Fruit fly (Drosophila melanogaster) whole organism, embryonic: ENCODE data around the gene lectin-28C.

ENCODE experiments used
- Adf1 ChIP-seq: fragments of 200-800 bp; sonication (Bioruptor generic); IDR thresholded peaks from 2 replicates; pipeline ENCODE4 v1.3.6; 2022; ENCODE audit warnings: missing biosample characterization, missing genetic modification characterization
- Aef1 ChIP-seq: fragments of 200-800 bp; sonication (Bioruptor generic); IDR thresholded peaks from 3 replicates; pipeline ENCODE4 v1.3.6; 2022; ENCODE audit warnings: missing biosample characterization, missing genetic modification characterization
- Antp ChIP-seq: fragments of 200-800 bp; sonication (Bioruptor generic); optimal IDR thresholded peaks from 3 replicates; lab custom pipeline; 2016; ENCODE audit warnings: missing biosample characterization, missing genetic modification characterization
- CG11093 ChIP-seq: fragments of 200-800 bp; sonication (Bioruptor generic); IDR thresholded peaks from 3 replicates; pipeline ENCODE4 v1.3.6; 2022; ENCODE audit warnings: missing biosample characterization, missing genetic modification characterization
- CG12744 ChIP-seq: fragments of 200-800 bp; sonication (Bioruptor generic); optimal IDR thresholded peaks from 2 replicates; lab custom pipeline; 2016; ENCODE audit warnings: missing biosample characterization, missing genetic modification characterization
- CG13123 ChIP-seq: fragments of 200-800 bp; sonication (Bioruptor generic); optimal IDR thresholded peaks from 2 replicates; lab custom pipeline; 2016; ENCODE audit warnings: missing biosample characterization, missing genetic modification characterization
- CG14014 ChIP-seq: fragments of 200-800 bp; sonication (Bioruptor generic); IDR thresholded peaks from 2 replicates; pipeline ENCODE4 v1.3.6; 2022; ENCODE audit warnings: missing biosample characterization, missing genetic modification characterization
- CG15514 ChIP-seq: fragments of 200-800 bp; sonication (Bioruptor generic); optimal IDR thresholded peaks from 3 replicates; lab custom pipeline; 2017; ENCODE audit warnings: missing biosample characterization, missing genetic modification characterization, mild to moderate bottlenecking, moderate library complexity, missing genetic modification reagents
- CG16779 ChIP-seq: fragments of 200-800 bp; sonication (Bioruptor generic); IDR thresholded peaks from 2 replicates; pipeline ENCODE4 v1.3.6; 2022; ENCODE audit warnings: missing biosample characterization, missing genetic modification characterization
- CG16813 ChIP-seq: fragments of 200-800 bp; sonication (Bioruptor generic); IDR thresholded peaks from 3 replicates; pipeline ENCODE4 v1.3.6; 2022; ENCODE audit warnings: missing biosample characterization, missing genetic modification characterization; ENCODE audit not compliant: partially characterized antibody
- CG17186 ChIP-seq: fragments of 200-800 bp; sonication (Bioruptor generic); optimal IDR thresholded peaks from 3 replicates; lab custom pipeline; 2017; ENCODE audit warnings: missing biosample characterization, missing genetic modification reagents, missing genetic modification characterization
- CG2120 ChIP-seq: fragments of 200-800 bp; sonication (Bioruptor generic); optimal IDR thresholded peaks from 3 replicates; lab custom pipeline; 2016; ENCODE audit warnings: missing biosample characterization, missing genetic modification characterization
- CG2712 ChIP-seq: fragments of 200-800 bp; optimal IDR thresholded peaks from 3 replicates; lab custom pipeline; 2019; ENCODE audit warnings: missing biosample characterization, mild to moderate bottlenecking, missing genetic modification characterization, moderate library complexity
- CG30431 ChIP-seq: fragments of 200-800 bp; sonication (Bioruptor generic); optimal IDR thresholded peaks from 2 replicates; lab custom pipeline; 2017; ENCODE audit warnings: missing biosample characterization, missing genetic modification characterization
- CG31388 ChIP-seq: fragments of 200-800 bp; sonication (Bioruptor generic); optimal IDR thresholded peaks from 2 replicates; lab custom pipeline; 2016; ENCODE audit warnings: missing biosample characterization, missing genetic modification characterization
- CG31441 ChIP-seq: fragments of 200-800 bp; sonication (Bioruptor generic); IDR thresholded peaks from 2 replicates; pipeline ENCODE4 v1.3.6; 2022; ENCODE audit warnings: missing biosample characterization, missing genetic modification characterization
- CG33557 ChIP-seq: fragments of 200-800 bp; sonication (Bioruptor generic); optimal IDR thresholded peaks from 2 replicates; lab custom pipeline; 2019; ENCODE audit warnings: missing biosample characterization, mild to moderate bottlenecking, missing genetic modification characterization, moderate library complexity
- CG42726 ChIP-seq: fragments of 200-800 bp; sonication (Bioruptor generic); IDR thresholded peaks from 2 replicates; pipeline ENCODE4 v1.3.6; 2022; ENCODE audit warnings: missing biosample characterization, missing genetic modification characterization; ENCODE audit not compliant: partially characterized antibody
- CG6175 ChIP-seq: fragments of 200-800 bp; sonication (Bioruptor generic); IDR thresholded peaks from 3 replicates; pipeline ENCODE4 v1.3.6; 2022; ENCODE audit warnings: missing biosample characterization, missing genetic modification characterization
- CG6813 ChIP-seq: fragments of 200-800 bp; sonication (Bioruptor generic); optimal IDR thresholded peaks from 2 replicates; lab custom pipeline; 2017; ENCODE audit warnings: missing biosample characterization, missing genetic modification characterization, mild to moderate bottlenecking, moderate library complexity, missing genetic modification reagents
- CG7271 ChIP-seq: fragments of 200-800 bp; sonication (Bioruptor generic); optimal IDR thresholded peaks from 2 replicates; lab custom pipeline; 2018; ENCODE audit warnings: missing biosample characterization, mild to moderate bottlenecking, missing genetic modification characterization, moderate library complexity
- CG7357 ChIP-seq: fragments of 200-800 bp; sonication (Bioruptor generic); IDR thresholded peaks from 3 replicates; pipeline ENCODE4 v1.3.6; 2022; ENCODE audit warnings: missing biosample characterization, missing genetic modification characterization
- CG7372 ChIP-seq: fragments of 200-800 bp; sonication (Bioruptor generic); IDR thresholded peaks from 2 replicates; pipeline ENCODE4 v1.3.6; 2022; ENCODE audit warnings: missing biosample characterization, missing genetic modification characterization
- CG7556 ChIP-seq: fragments of 200-800 bp; sonication (Bioruptor generic); optimal IDR thresholded peaks from 2 replicates; lab custom pipeline; 2017; ENCODE audit warnings: missing biosample characterization, mild to moderate bottlenecking, missing genetic modification characterization
- CG7839 ChIP-seq: fragments of 200-800 bp; sonication (Bioruptor generic); optimal IDR thresholded peaks from 3 replicates; lab custom pipeline; 2018; ENCODE audit warnings: missing biosample characterization, mild to moderate bottlenecking, missing genetic modification characterization, moderate library complexity
- CG8924 ChIP-seq: fragments of 200-800 bp; optimal IDR thresholded peaks from 3 replicates; lab custom pipeline; 2019; ENCODE audit warnings: missing biosample characterization, mild to moderate bottlenecking, missing genetic modification characterization, moderate library complexity
- D19B ChIP-seq: fragments of 200-800 bp; sonication (Bioruptor generic); optimal IDR thresholded peaks from 2 replicates; lab custom pipeline; 2017; ENCODE audit warnings: missing biosample characterization, mild to moderate bottlenecking, missing genetic modification characterization
- Dref ChIP-seq: fragments of 200-800 bp; sonication (Bioruptor generic); IDR thresholded peaks from 2 replicates; pipeline ENCODE4 v1.3.6; 2022; ENCODE audit warnings: missing biosample characterization, missing genetic modification characterization
- Ets97D ChIP-seq: fragments of 200-800 bp; sonication (Bioruptor generic); optimal IDR thresholded peaks from 3 replicates; lab custom pipeline; 2016; ENCODE audit warnings: missing biosample characterization, missing genetic modification characterization
- HLH54F ChIP-seq: fragments of 200-800 bp; sonication (Bioruptor generic); optimal IDR thresholded peaks from 3 replicates; lab custom pipeline; 2016; ENCODE audit warnings: missing biosample characterization, missing genetic modification characterization
- Hr78 ChIP-seq, 2 experiments: fragments of 200-800 bp in 1 of 2; fragments of >200 bp in 1 of 2; sonication (Bioruptor generic) in 1 of 2; optimal IDR thresholded peaks; 2 replicates each; lab custom pipeline; 2017 to 2019; ENCODE audit warnings: missing biosample characterization in 2 of 2, missing genetic modification characterization in 2 of 2, mild to moderate bottlenecking in 1 of 2, moderate library complexity in 1 of 2
- Max ChIP-seq: fragments of 200-800 bp; sonication (Bioruptor generic); optimal IDR thresholded peaks from 2 replicates; lab custom pipeline; 2016; ENCODE audit warnings: missing biosample characterization, mild to moderate bottlenecking, missing genetic modification characterization
- NC2α ChIP-seq: fragments of 200-800 bp; sonication (Bioruptor generic); optimal IDR thresholded peaks from 2 replicates; lab custom pipeline; 2016; ENCODE audit warnings: missing biosample characterization, missing genetic modification characterization
- Ssrp ChIP-seq: fragments of 200-800 bp; sonication (Bioruptor generic); optimal IDR thresholded peaks from 2 replicates; lab custom pipeline; 2018; ENCODE audit warnings: missing biosample characterization, mild to moderate bottlenecking, missing genetic modification characterization, moderate library complexity
- Vsx1 ChIP-seq: fragments of 200-800 bp; sonication (Bioruptor generic); optimal IDR thresholded peaks from 2 replicates; lab custom pipeline; 2017; ENCODE audit warnings: missing biosample characterization, mild to moderate bottlenecking, missing genetic modification characterization, missing genetic modification reagents
- Xrp1 ChIP-seq: fragments of 200-800 bp; sonication (Bioruptor generic); IDR thresholded peaks from 2 replicates; pipeline ENCODE4 v1.3.6; 2022; ENCODE audit warnings: missing biosample characterization, missing genetic modification characterization
- ab ChIP-seq: fragments of 200-800 bp; sonication (Bioruptor generic); optimal IDR thresholded peaks from 2 replicates; lab custom pipeline; 2016; ENCODE audit warnings: missing biosample characterization, missing genetic modification characterization
- ara ChIP-seq: fragments of 200-800 bp; sonication (Bioruptor generic); IDR thresholded peaks from 2 replicates; pipeline ENCODE4 v1.3.6; 2022; ENCODE audit warnings: missing biosample characterization, missing genetic modification characterization
- cg ChIP-seq: fragments of 200-800 bp; sonication (Bioruptor generic); optimal IDR thresholded peaks from 3 replicates; lab custom pipeline; 2019; ENCODE audit warnings: missing biosample characterization, mild to moderate bottlenecking, missing genetic modification characterization, moderate library complexity
- chif ChIP-seq, 2 experiments: fragments of 200-800 bp; sonication (Bioruptor generic); optimal IDR thresholded peaks; 3 replicates each; lab custom pipeline; 2016; ENCODE audit warnings: missing biosample characterization in 2 of 2, missing genetic modification characterization in 2 of 2
- da ChIP-seq: fragments of 200-800 bp; sonication (Bioruptor generic); optimal IDR thresholded peaks from 2 replicates; lab custom pipeline; 2016; ENCODE audit warnings: missing biosample characterization, missing genetic modification characterization
- ems ChIP-seq: fragments of 200-800 bp; sonication (Bioruptor generic); optimal IDR thresholded peaks from 3 replicates; lab custom pipeline; 2016; ENCODE audit warnings: missing biosample characterization, missing genetic modification characterization
- ken ChIP-seq: fragments of 200-800 bp; sonication (Bioruptor generic); IDR thresholded peaks from 3 replicates; pipeline ENCODE4 v1.3.6; 2022; ENCODE audit warnings: missing biosample characterization, missing genetic modification characterization
- nerfin-1 ChIP-seq: fragments of 200-800 bp; sonication (Bioruptor generic); optimal IDR thresholded peaks from 3 replicates; lab custom pipeline; 2019; ENCODE audit warnings: missing biosample characterization, mild to moderate bottlenecking, missing genetic modification characterization, moderate library complexity
- odd ChIP-seq: fragments of 200-800 bp; sonication (Bioruptor generic); optimal IDR thresholded peaks from 2 replicates; lab custom pipeline; 2017; ENCODE audit warnings: missing biosample characterization, mild to moderate bottlenecking, missing genetic modification characterization
- rib ChIP-seq: fragments of 200-800 bp; sonication (Bioruptor generic); IDR thresholded peaks from 2 replicates; pipeline ENCODE4 v1.3.6; 2022; ENCODE audit warnings: missing biosample characterization, missing genetic modification characterization
- seq ChIP-seq: fragments of 200-800 bp; sonication (Bioruptor generic); IDR thresholded peaks from 2 replicates; pipeline ENCODE4 v1.3.6; 2022; ENCODE audit warnings: missing biosample characterization, missing genetic modification characterization
- sisA ChIP-seq: fragments of 200-800 bp; sonication (Bioruptor generic); IDR thresholded peaks from 2 replicates; pipeline ENCODE4 v1.3.6; 2022; ENCODE audit warnings: missing biosample characterization, missing genetic modification characterization
- wek ChIP-seq: fragments of 200-800 bp; sonication (Bioruptor generic); optimal IDR thresholded peaks from 3 replicates; lab custom pipeline; 2018; ENCODE audit warnings: missing biosample characterization, mild to moderate bottlenecking, missing genetic modification characterization, moderate library complexity
- z ChIP-seq: fragments of 200-800 bp; sonication (Bioruptor generic); IDR thresholded peaks from 3 replicates; pipeline ENCODE4 v1.3.6; 2022; ENCODE audit warnings: missing biosample characterization, missing genetic modification characterization
- zfh2 ChIP-seq: fragments of 200-800 bp; sonication (Bioruptor generic); optimal IDR thresholded peaks from 2 replicates; lab custom pipeline; 2016; ENCODE audit warnings: missing biosample characterization, missing genetic modification characterization

Gene lectin-28C

DNA sequence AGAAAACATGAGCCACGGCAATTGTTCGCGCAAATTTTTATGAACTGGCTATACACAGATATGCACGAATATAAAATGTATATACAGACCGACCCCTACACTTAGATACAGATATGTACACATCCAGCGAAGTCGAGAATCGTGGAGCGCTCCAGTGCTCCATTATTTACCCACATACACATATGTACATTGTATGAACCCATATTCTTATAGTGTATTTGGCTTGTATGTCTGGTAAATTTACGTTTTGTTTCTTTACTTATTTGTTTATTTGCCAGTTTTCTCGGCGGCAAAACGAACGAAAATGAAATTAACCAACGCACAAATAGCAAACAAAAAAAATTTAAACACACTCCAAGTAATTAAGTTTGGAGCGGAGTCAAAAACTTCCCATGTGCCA, 43.5 kb upstream of the lectin-28C start (continued):
- TF ChIP-seq ab (GFP tag; lab: Kevin White, UChicago) (no peak), chif (GFP tag; optimal IDR thresholded peaks at IDR 0.05; lab: Kevin White, UChicago) (no peak), CG7357 (GFP tag; lab: Robert Waterston, UW) (no peak), Hr78 (GFP tag; optimal IDR thresholded peaks at IDR 0.05; lab: Kevin White, UChicago) (no peak), ara (GFP tag; lab: Robert Waterston, UW) (peak; percentile 56; the same call in 1 of the 2 replicates), seq (GFP tag; lab: Robert Waterston, UW) (peak; percentile 56; the same call in 1 of the 2 replicates), CG14014 (GFP tag; lab: Robert Waterston, UW) (peak; percentile 61; the same call in 1 of the 2 replicates), CG7372 (GFP tag; lab: Robert Waterston, UW) (no peak), CG42726 (GFP tag; lab: Robert Waterston, UW) (no peak), CG33557 (no peak), Vsx1 (GFP tag; lab: Kevin White, UChicago) (peak; percentile 7), Ssrp (no peak), rib (GFP tag; lab: Robert Waterston, UW) (peak; percentile 63; the same call in 1 of the 2 replicates), CG6175 (no peak), NC2α (GFP tag; lab: Kevin White, UChicago) (peak; percentile 42), CG2120 (GFP tag; lab: Kevin White, UChicago) (peak; percentile 30), nerfin-1 (tag; lab: Kevin White, UChicago) (peak; percentile 45), da (GFP tag; lab: Kevin White, UChicago) (no peak), CG31388 (GFP tag; lab: Kevin White, UChicago) (no peak), Max (GFP tag; lab: Kevin White, UChicago) (peak; percentile 60), Dref (no peak), Xrp1 (GFP tag; lab: Robert Waterston, UW) (peak; percentile 62), HLH54F (no peak), z (peak; percentile 64; the same call in 1 of the 3 replicates), odd (GFP tag; lab: Kevin White, UChicago) (peak; percentile 54), CG6813 (GFP tag; lab: Kevin White, UChicago) (peak; percentile 83), D19B (GFP tag; lab: Kevin White, UChicago) (peak; percentile 1), cg (GFP tag; lab: Kevin White, UChicago) (peak; percentile 65), Ets97D (peak; percentile 18), CG31441 (GFP tag; lab: Robert Waterston, UW) (no peak), CG7271 (tag; lab: Kevin White, UChicago) (no peak), CG8924 (peak; percentile 54), ken (GFP tag; lab: Robert Waterston, UW) (no peak), CG15514 (GFP tag; lab: Kevin White, UChicago) (peak; percentile 53), sisA (no peak), CG30431 (GFP tag; lab: Kevin White, UChicago) (no peak), Adf1 (GFP tag; lab: Robert Waterston, UW) (no peak), CG17186 (GFP tag; lab: Kevin White, UChicago) (peak; percentile 26), zfh2 (GFP tag; lab: Kevin White, UChicago) (no peak), Aef1 (GFP tag; lab: Robert Waterston, UW) (no peak), CG16779 (GFP tag; lab: Robert Waterston, UW) (no peak), wek (GFP tag; lab: Kevin White, UChicago) (peak; percentile 26), CG16813 (GFP tag; lab: Robert Waterston, UW) (no peak), CG7839 (tag; lab: Kevin White, UChicago) (peak; percentile 11), Antp (GFP tag; lab: Kevin White, UChicago) (no peak), ems (no peak), CG12744 (no peak), CG7556 (GFP tag; lab: Kevin White, UChicago) (peak; percentile 34), CG13123 (GFP tag; lab: Kevin White, UChicago) (peak; percentile 24), CG11093 (GFP tag; lab: Robert Waterston, UW) (0 out of 3 replicates have a peak, but pooled peaks have one; percentile 30), CG2712 (tag; lab: Kevin White, UChicago) (peak; percentile 34)
